Worm (Caenorhabditis elegans) whole organism, midembryonic: ENCODE measurements around the gene odr-3.

ENCODE experiments used
- T22C8.4 ChIP-seq: fragments of 200-800 bp; sonication (Bioruptor generic); IDR thresholded peaks from 2 replicates; pipeline ENCODE4 v1.3.6; 2022; ENCODE audit warnings: missing genetic modification characterization, missing compliant biosample characterization
- cog-1 ChIP-seq: sonication (generic microtip); optimal IDR thresholded peaks from 2 replicates; lab custom pipeline; 2016; ENCODE audit warnings: missing genetic modification characterization, missing compliant biosample characterization
- flt-1 ChIP-seq: fragments of 200-800 bp; sonication (Bioruptor generic); IDR thresholded peaks from 2 replicates; pipeline ENCODE4 v1.3.6; 2022; ENCODE audit warnings: missing genetic modification characterization, missing compliant biosample characterization
- klf-2 ChIP-seq: fragments of 200-800 bp; sonication (Bioruptor generic); conservative IDR thresholded peaks from 2 replicates; pipeline ENCODE4 v1.3.6; 2022; ENCODE audit warnings: missing genetic modification reagents, missing genetic modification characterization, missing compliant biosample characterization
- med-1 ChIP-seq: sonication (generic microtip); optimal IDR thresholded peaks from 2 replicates; lab custom pipeline; 2017; ENCODE audit warnings: missing genetic modification characterization, mild to moderate bottlenecking, missing compliant biosample characterization, antibody characterized with exemption, missing genetic modification reagents; ENCODE audit not compliant: insufficient read depth
- ref-1 ChIP-seq: fragments of 200-800 bp; sonication (Bioruptor generic); conservative IDR thresholded peaks from 2 replicates; pipeline ENCODE4 v1.3.6; 2022; ENCODE audit warnings: missing genetic modification reagents, missing genetic modification characterization, missing compliant biosample characterization
- tab-1 ChIP-seq: fragments of 200-800 bp; sonication (Bioruptor generic); IDR thresholded peaks from 2 replicates; pipeline ENCODE4 v1.3.6; 2022; ENCODE audit warnings: missing genetic modification characterization, missing compliant biosample characterization
- ztf-23 ChIP-seq: fragments of 200-800 bp; sonication (Bioruptor generic); IDR thresholded peaks from 2 replicates; pipeline ENCODE4 v1.3.6; 2022; ENCODE audit warnings: missing genetic modification reagents, missing genetic modification characterization, missing compliant biosample characterization
- ztf-29 ChIP-seq: fragments of 200-800 bp; sonication (Bioruptor generic); IDR thresholded peaks from 2 replicates; pipeline ENCODE4 v1.3.6; 2022; ENCODE audit warnings: missing genetic modification reagents, missing genetic modification characterization, missing compliant biosample characterization

odr-3 gene

DNA sequence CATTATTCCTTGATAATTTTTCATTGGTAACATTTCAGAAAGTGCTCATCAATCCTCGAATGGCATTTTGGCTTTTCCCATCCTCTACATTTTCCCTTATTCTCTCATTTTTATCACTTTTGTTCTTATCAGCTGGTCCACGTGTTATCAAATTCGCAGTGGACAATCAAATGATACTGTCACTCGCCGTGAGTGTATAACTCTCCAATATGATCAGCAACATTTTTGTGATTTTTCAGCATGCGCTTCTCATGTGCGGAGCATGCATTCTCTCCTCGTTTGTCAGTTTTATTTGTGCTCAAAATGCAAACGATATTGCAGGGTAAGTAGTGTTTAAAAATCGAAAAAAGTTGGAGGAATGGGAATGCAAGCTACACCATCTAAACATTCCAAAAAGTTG is 36.8 kb downstream of the odr-3 start:
- TF ChIP-seq tab-1 (no peak), flt-1 (GFP tag; lab: Robert Waterston, UW) (no peak), cog-1 (tag; lab: Kevin White, UChicago) (no peak), ztf-23 (GFP tag; lab: Robert Waterston, UW) (no peak), klf-2 (GFP tag; lab: Robert Waterston, UW) (no peak), med-1 (GFP tag; lab: Kevin White, UChicago) (no peak), ref-1 (GFP tag; lab: Robert Waterston, UW) (no peak), T22C8.4 (GFP tag; lab: Robert Waterston, UW) (no peak), ztf-29 (no peak)

DNA sequence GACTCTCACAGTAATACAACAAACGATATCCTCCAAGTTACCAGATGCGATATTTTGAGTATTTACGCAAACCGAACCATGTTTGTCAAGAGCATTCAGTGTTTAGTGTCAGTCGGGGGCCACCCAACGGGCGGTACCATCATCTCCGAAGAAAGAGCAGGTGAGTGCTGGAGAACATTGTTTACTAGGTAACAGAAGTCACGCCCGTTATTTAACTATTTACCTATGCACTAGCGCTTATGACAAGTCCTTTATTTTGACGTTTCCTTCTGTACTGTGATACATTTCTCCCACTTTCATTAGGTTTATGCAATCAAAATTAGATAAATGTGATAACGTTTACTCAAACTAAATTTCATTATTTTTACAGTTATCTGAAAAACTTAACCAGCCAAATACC is 39.8 kb downstream of the odr-3 start, which contains the start of gene F57B1.6:
Gene F57B1.6, plus strand, starts transcription at position 79 of the 400 bp plus-strand sequence.
- TF ChIP-seq ztf-29 (no peak), tab-1 (no peak), T22C8.4 (GFP tag; lab: Robert Waterston, UW) (no peak), flt-1 (GFP tag; lab: Robert Waterston, UW) (no peak), klf-2 (GFP tag; lab: Robert Waterston, UW) (no peak), ref-1 (GFP tag; lab: Robert Waterston, UW) (no peak), cog-1 (tag; lab: Kevin White, UChicago) (no peak), med-1 (GFP tag; lab: Kevin White, UChicago) (no peak), ztf-23 (GFP tag; lab: Robert Waterston, UW) (no peak)

DNA sequence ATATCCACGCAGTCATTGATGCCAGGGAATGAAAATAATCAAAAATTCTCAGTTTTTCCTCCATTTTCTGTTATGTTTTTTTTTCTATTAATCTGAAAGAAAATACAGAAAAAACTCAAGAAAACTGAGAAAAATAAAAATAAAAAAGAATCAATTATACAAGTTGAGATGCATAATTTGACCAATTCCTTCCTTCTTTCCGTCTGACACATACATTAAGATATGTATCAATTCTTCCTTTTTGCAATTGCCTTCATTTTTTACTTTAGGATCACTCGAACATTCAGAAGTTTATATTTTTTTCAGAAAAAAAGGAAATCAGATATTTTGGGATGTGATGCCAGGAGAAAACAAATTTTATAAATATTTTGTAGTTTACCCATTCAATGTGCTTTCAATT is 41.9 kb downstream of the odr-3 start, which contains the start of gene F57B1.5:
Gene F57B1.5, plus strand, starts transcription at position 301 of the 400 bp plus-strand sequence.
- no peak for TF ChIP-seq flt-1 (GFP tag; lab: Robert Waterston, UW)
- no peak for TF ChIP-seq med-1 (GFP tag; lab: Kevin White, UChicago)
- no peak for TF ChIP-seq klf-2 (GFP tag; lab: Robert Waterston, UW)
- TF ChIP-seq T22C8.4 (GFP tag; lab: Robert Waterston, UW): no peak
- no peak for TF ChIP-seq tab-1
- no peak for TF ChIP-seq ztf-29
- TF ChIP-seq cog-1 (tag; lab: Kevin White, UChicago): no peak

DNA sequence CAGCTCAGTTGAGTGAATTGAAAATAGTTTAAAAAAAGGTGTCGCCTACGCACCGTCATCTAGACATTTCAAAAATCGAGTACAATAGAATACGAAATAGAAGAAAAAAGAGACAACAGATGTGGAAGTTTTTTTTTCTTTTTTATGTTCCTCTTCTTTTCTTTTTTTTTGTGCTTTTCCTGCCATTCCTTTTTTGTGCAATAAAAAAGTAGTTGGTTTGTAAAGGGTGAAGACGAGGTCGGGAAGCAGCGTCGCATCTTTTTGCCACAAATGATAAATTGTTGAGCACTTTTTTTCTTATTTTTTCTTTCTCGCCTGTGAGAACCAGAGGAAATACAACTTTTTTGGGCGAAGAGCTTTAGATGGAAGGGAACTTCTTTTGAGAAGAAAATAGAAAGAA is 42.8 kb downstream of the odr-3 start:
- TF ChIP-seq ztf-23 (GFP tag; lab: Robert Waterston, UW) (no peak), T22C8.4 (GFP tag; lab: Robert Waterston, UW) (no peak), ref-1 (GFP tag; lab: Robert Waterston, UW) (no peak), tab-1 (no peak)

DNA sequence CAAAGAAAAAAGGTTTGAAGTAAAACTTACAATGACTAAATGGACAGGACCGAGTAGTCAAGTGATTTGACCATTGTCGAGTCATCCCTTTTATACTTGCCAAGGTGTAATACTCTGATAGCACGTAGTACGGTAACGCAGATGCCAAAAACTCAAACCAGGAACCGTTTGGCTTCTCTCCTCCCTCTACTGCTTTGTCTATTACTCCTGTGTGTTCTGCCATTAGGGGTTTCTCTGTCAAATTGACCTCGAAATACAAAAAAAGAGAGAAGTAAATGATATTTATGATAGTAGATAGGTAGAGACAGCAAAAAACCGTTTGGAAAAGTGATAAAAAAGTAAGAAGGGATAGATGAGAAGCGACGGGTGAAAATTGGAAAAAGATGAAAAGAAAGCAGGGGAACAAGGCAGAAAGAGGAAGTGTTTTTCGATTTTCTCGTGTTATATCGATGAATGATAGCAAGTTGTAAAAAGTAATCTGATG is 47.2 kb downstream of the odr-3 start, which contains the start of the genes col-159 and col-160:
Gene col-159, minus strand, starts transcription at position 51 of the 484 bp plus-strand sequence.
Gene col-160, minus strand, starts transcription at position 63 of the 484 bp plus-strand sequence.
- TF ChIP-seq ztf-23 (GFP tag; lab: Robert Waterston, UW): no peak

DNA sequence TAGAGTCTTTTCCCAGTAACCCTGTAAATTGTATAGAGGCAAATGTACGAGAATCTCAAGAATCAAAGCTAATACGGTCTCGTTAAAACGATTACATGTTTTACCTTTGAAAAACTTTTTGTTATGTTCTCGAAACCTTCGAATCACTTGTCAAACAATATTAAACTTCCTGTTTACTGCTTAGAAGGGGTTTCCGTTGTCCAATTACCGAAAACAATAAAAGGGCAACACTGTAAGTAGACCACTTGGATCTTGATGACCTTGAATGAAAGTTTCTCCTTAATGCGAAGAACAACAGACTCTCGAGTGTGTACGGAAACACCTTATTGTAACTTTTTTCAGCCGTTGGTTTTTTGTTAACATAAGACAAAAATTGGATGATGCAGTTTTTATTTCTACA is 48.7 kb downstream of the odr-3 start:
- no peak for TF ChIP-seq ztf-23 (GFP tag; lab: Robert Waterston, UW)
- TF ChIP-seq ref-1 (GFP tag; lab: Robert Waterston, UW): no peak
- TF ChIP-seq med-1 (GFP tag; lab: Kevin White, UChicago): no peak
- TF ChIP-seq cog-1 (tag; lab: Kevin White, UChicago): no peak
- TF ChIP-seq tab-1: no peak
- no peak for TF ChIP-seq klf-2 (GFP tag; lab: Robert Waterston, UW)
- no peak for TF ChIP-seq flt-1 (GFP tag; lab: Robert Waterston, UW)
- TF ChIP-seq ztf-29: no peak
- no peak for TF ChIP-seq T22C8.4 (GFP tag; lab: Robert Waterston, UW)

DNA sequence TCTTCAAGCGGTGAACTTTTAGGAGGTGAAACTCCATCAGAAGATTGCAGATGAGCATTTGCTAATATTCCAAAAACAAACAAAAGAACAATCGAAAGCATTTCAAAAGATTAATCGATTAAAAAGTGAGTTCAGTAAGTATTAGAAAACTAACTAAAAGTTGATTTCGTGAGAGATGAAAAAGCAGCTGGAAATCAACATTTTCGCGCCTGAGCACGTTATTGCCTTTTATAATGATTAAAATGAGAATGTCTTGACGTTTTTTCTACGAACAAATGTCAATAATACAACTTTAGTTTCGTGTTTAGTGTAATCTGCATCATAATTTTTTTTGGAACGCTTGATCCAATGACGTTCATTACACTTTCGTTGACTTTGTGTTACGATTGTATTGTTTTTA is 51.5 kb downstream of the odr-3 start, which contains the start of gene F57B1.9:
Gene F57B1.9, minus strand, starts transcription at position 101 of the 400 bp plus-strand sequence.
- TF ChIP-seq med-1 (GFP tag; lab: Kevin White, UChicago): no peak
- TF ChIP-seq cog-1 (tag; lab: Kevin White, UChicago): no peak
- no peak for TF ChIP-seq flt-1 (GFP tag; lab: Robert Waterston, UW)
- TF ChIP-seq ztf-23 (GFP tag; lab: Robert Waterston, UW): no peak
- TF ChIP-seq ztf-29: no peak
- TF ChIP-seq tab-1: no peak
- TF ChIP-seq ref-1 (GFP tag; lab: Robert Waterston, UW): no peak
- TF ChIP-seq klf-2 (GFP tag; lab: Robert Waterston, UW): no peak
- no peak for TF ChIP-seq T22C8.4 (GFP tag; lab: Robert Waterston, UW)
